Fruit fly (Drosophila melanogaster): ENCODE results near the gene Or2a.
A peak's percentile ranks its signal among the peaks of the same experiment; 100 is the strongest.

The Or2a gene

dm6 chrX:2274704-2275199, 28.7 kb downstream of the Or2a start, which contains the start of gene Grp170:
TSS of gene Grp170 (minus strand) at chrX:2275068.
- no peak for TF ChIP-seq svp (GFP tag)
- no peak for TF ChIP-seq Hr39 (GFP tag; optimal IDR thresholded peaks at IDR 0.05)
- peak; percentile 0 for TF ChIP-seq Sox14 (GFP tag; optimal IDR thresholded peaks at IDR 0.05)
- TF ChIP-seq dsx (GFP tag; optimal IDR thresholded peaks at IDR 0.05; ENCODE audit: poor library complexity, severe bottlenecking) = peak; percentile 16
- no peak for TF ChIP-seq Lpt (GFP tag; optimal IDR thresholded peaks at IDR 0.05)
- peak; percentile 14 for TF ChIP-seq fkh (GFP tag; optimal IDR thresholded peaks at IDR 0.05)
- no peak for TF ChIP-seq CG4318 (GFP tag; optimal IDR thresholded peaks at IDR 0.05)
- peak; percentile 13 for TF ChIP-seq CG6808 (GFP tag; optimal IDR thresholded peaks at IDR 0.05)
- peak; percentile 54 for TF ChIP-seq Eip78C (GFP tag)
- TF ChIP-seq CG16779 (tag; optimal IDR thresholded peaks at IDR 0.05) = no peak
- no peak for TF ChIP-seq dac (GFP tag; optimal IDR thresholded peaks at IDR 0.05)
- no peak for TF ChIP-seq eg (GFP tag; IDR thresholded peaks at IDR 0.05)
- TF ChIP-seq acj6 (GFP tag; optimal IDR thresholded peaks at IDR 0.05) = no peak
- peak; percentile 99 for TF ChIP-seq achi (GFP tag; optimal IDR thresholded peaks at IDR 0.05)
- TF ChIP-seq CG6854 (GFP tag; optimal IDR thresholded peaks at IDR 0.05) = peak; percentile 16
- peak in 1 of 2 experiments; percentile 46 for TF ChIP-seq ss (GFP tag; optimal IDR thresholded peaks at IDR 0.05)
- TF ChIP-seq Ets21C (GFP tag; optimal IDR thresholded peaks at IDR 0.05) = no peak

dm6 chrX:2275249-2275872, 29.3 kb downstream of the Or2a start, which contains the start of gene Vml:
TSS of gene Vml (plus strand) at chrX:2275822.
- TF ChIP-seq lz (GFP tag; optimal IDR thresholded peaks at IDR 0.05) (no peak), Eip93F (GFP tag; optimal IDR thresholded peaks at IDR 0.05) (no peak), Hr38 (GFP tag; optimal IDR thresholded peaks at IDR 0.05) (no peak), CG34406 (GFP tag; optimal IDR thresholded peaks at IDR 0.05) (no peak), Hr39 (GFP tag; optimal IDR thresholded peaks at IDR 0.05) (no peak), CG10631 (GFP tag; optimal IDR thresholded peaks at IDR 0.05) (no peak), Hr4 (GFP tag; optimal IDR thresholded peaks at IDR 0.05) (no peak), CG6808 (GFP tag; optimal IDR thresholded peaks at IDR 0.05) (no peak), OdsH (GFP tag; optimal IDR thresholded peaks at IDR 0.05) (no peak), CG6854 (GFP tag; optimal IDR thresholded peaks at IDR 0.05) (no peak), Eip78C (GFP tag) (no peak), CG6276 (GFP tag; optimal IDR thresholded peaks at IDR 0.05) (no peak), Blimp-1 (GFP tag; optimal IDR thresholded peaks at IDR 0.05) (no peak), cyc (GFP tag; optimal IDR thresholded peaks at IDR 0.05) (no peak), Lpt (GFP tag; optimal IDR thresholded peaks at IDR 0.05) (no peak), svp (GFP tag) (no peak), fkh (GFP tag; optimal IDR thresholded peaks at IDR 0.05) (no peak), CG11294 (GFP tag; IDR thresholded peaks at IDR 0.05) (no peak)

- TF ChIP-seq svp (GFP tag) (peak; percentile 80), Gug (GFP tag; IDR thresholded peaks at IDR 0.05) (no peak)
These were observed 32.8 kb downstream of the Or2a start for dm6 chrX:2278782-2279304.

- TF ChIP-seq CG11762 (GFP tag; optimal IDR thresholded peaks at IDR 0.05; ENCODE audit: insufficient read depth) (no peak), Gug (GFP tag; IDR thresholded peaks at IDR 0.05) (no peak), spab (GFP tag; optimal IDR thresholded peaks at IDR 0.05) (no peak), CG10669 (GFP tag; optimal IDR thresholded peaks at IDR 0.05) (no peak), CG31627 (GFP tag; optimal IDR thresholded peaks at IDR 0.05) (no peak), lz (GFP tag; optimal IDR thresholded peaks at IDR 0.05) (no peak), CG8319 (GFP tag; optimal IDR thresholded peaks at IDR 0.05) (no peak), dsx (GFP tag; optimal IDR thresholded peaks at IDR 0.05; ENCODE audit: poor library complexity, severe bottlenecking) (no peak), CG6276 (GFP tag; optimal IDR thresholded peaks at IDR 0.05) (peak; percentile 0), Lpt (GFP tag; optimal IDR thresholded peaks at IDR 0.05) (peak; percentile 29), CG34406 (GFP tag; optimal IDR thresholded peaks at IDR 0.05) (peak; percentile 15), Hr38 (GFP tag; optimal IDR thresholded peaks at IDR 0.05) (no peak), ss (GFP tag; optimal IDR thresholded peaks at IDR 0.05) (peak; percentile 17 to 32), Eip78C (GFP tag) (peak; percentile 10), CG16779 (tag; optimal IDR thresholded peaks at IDR 0.05) (no peak), salr (GFP tag; optimal IDR thresholded peaks at IDR 0.05) (no peak), CG3032 (tag; optimal IDR thresholded peaks at IDR 0.05) (no peak), CG3919 (GFP tag; optimal IDR thresholded peaks at IDR 0.05) (peak; percentile 1), vri (GFP tag; optimal IDR thresholded peaks at IDR 0.05) (no peak), net (GFP tag; optimal IDR thresholded peaks at IDR 0.05) (no peak), Blimp-1 (GFP tag; optimal IDR thresholded peaks at IDR 0.05) (peak; percentile 95), acj6 (GFP tag; optimal IDR thresholded peaks at IDR 0.05) (no peak), CG6163 (GFP tag; IDR thresholded peaks at IDR 0.05) (0 out of 3 replicates have a peak, but pooled peaks have one; percentile 50), CG8119 (GFP tag; IDR thresholded peaks at IDR 0.05) (peak; percentile 54; the same call in 1 of the 3 replicates), CG6854 (GFP tag; optimal IDR thresholded peaks at IDR 0.05) (peak; percentile 15), Eip75B (GFP tag; optimal IDR thresholded peaks at IDR 0.05) (no peak)
These were observed 37.4 kb downstream of the Or2a start for dm6 chrX:2283470-2283869.

Data from whole organism, prepupa.